Fruit fly (Drosophila melanogaster): ENCODE results near the gene stas.
A peak's percentile ranks its signal among the peaks of the same experiment; 100 is the strongest.

DNA sequence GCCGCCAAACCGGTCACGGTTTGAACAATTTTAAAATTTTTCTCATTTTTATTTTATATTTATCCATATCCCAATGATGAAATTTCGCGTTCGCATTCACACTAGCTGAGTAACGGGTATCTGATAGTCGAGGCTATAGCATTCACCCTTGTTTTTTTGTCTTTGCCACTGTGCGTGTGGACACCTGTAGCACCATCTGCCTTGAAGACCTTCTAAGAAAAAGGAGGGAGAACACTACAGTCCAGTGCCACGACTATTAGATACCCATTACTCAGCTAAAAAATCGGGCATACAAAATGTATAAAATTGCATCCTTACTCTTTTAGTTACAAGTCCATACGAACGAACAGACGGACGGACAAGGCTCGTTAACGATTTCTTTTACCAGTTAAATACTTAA lies 5.5 kb downstream of the stas start:
- peak; percentile 41 for TF ChIP-seq Dfd (GFP tag; optimal IDR thresholded peaks at IDR 0.05)
- no peak for TF ChIP-seq fru (GFP tag; optimal IDR thresholded peaks at IDR 0.05)
- no peak for TF ChIP-seq pan (optimal IDR thresholded peaks at IDR 0.05)
- no peak for TF ChIP-seq Sp1 (GFP tag; optimal IDR thresholded peaks at IDR 0.05)
- no peak for TF ChIP-seq woc (GFP tag; optimal IDR thresholded peaks at IDR 0.05)
- no peak for TF ChIP-seq Hr83 (GFP tag; optimal IDR thresholded peaks at IDR 0.05; ENCODE audit: poor library complexity, severe bottlenecking)
- TF ChIP-seq sv (GFP tag; optimal IDR thresholded peaks at IDR 0.05): no peak
- TF ChIP-seq Hr78 (GFP tag; optimal IDR thresholded peaks at IDR 0.05): no peak
- TF ChIP-seq jim (GFP tag; optimal IDR thresholded peaks at IDR 0.05): no peak
- no peak for TF ChIP-seq OdsH (GFP tag; optimal IDR thresholded peaks at IDR 0.05)
- no peak for TF ChIP-seq Myc (optimal IDR thresholded peaks at IDR 0.05)
